Fruit fly (Drosophila melanogaster) whole organism, embryonic: Measurements from ENCODE around the gene CG5850.

Experiments used
- Asciz ChIP-seq: fragments of 200-800 bp; sonication (Bioruptor generic); optimal IDR thresholded peaks from 2 replicates; lab custom pipeline; 2017; ENCODE audit warnings: missing biosample characterization, mild to moderate bottlenecking, missing genetic modification characterization, missing genetic modification reagents
- B-H2 ChIP-seq: fragments of 200-800 bp; sonication (Bioruptor generic); optimal IDR thresholded peaks from 2 replicates; lab custom pipeline; 2018; ENCODE audit warnings: missing biosample characterization, mild to moderate bottlenecking, missing genetic modification characterization
- BtbVII ChIP-seq: fragments of 200-800 bp; sonication (Bioruptor generic); optimal IDR thresholded peaks from 3 replicates; lab custom pipeline; 2017; ENCODE audit warnings: missing biosample characterization, mild to moderate bottlenecking, missing genetic modification characterization
- CG11456 ChIP-seq: fragments of 200-800 bp; sonication (Bioruptor generic); IDR thresholded peaks from 3 replicates; pipeline ENCODE4 v1.3.6; 2022; ENCODE audit warnings: missing biosample characterization, missing genetic modification characterization
- CG12391 ChIP-seq: fragments of 200-800 bp; sonication (Bioruptor generic); optimal IDR thresholded peaks from 3 replicates; lab custom pipeline; 2018; ENCODE audit warnings: missing biosample characterization, mild to moderate bottlenecking, missing genetic modification characterization, moderate library complexity
- CG12744 ChIP-seq: fragments of 200-800 bp; sonication (Bioruptor generic); optimal IDR thresholded peaks from 2 replicates; lab custom pipeline; 2016; ENCODE audit warnings: missing biosample characterization, missing genetic modification characterization
- CG14441 ChIP-seq: fragments of 200-800 bp; sonication (Bioruptor generic); IDR thresholded peaks from 2 replicates; pipeline ENCODE4 v1.3.6; 2022; ENCODE audit warnings: missing biosample characterization, missing genetic modification characterization
- CG16813 ChIP-seq: fragments of 200-800 bp; sonication (Bioruptor generic); IDR thresholded peaks from 3 replicates; pipeline ENCODE4 v1.3.6; 2022; ENCODE audit warnings: missing biosample characterization, missing genetic modification characterization; ENCODE audit not compliant: partially characterized antibody
- CG16863 ChIP-seq: fragments of 200-800 bp; sonication (Bioruptor generic); optimal IDR thresholded peaks from 3 replicates; lab custom pipeline; 2016; ENCODE audit warnings: missing biosample characterization, missing genetic modification characterization
- CG17328 ChIP-seq: fragments of 200-800 bp; sonication (Bioruptor generic); IDR thresholded peaks from 2 replicates; pipeline ENCODE4 v1.3.6; 2022; ENCODE audit warnings: missing biosample characterization, missing genetic modification characterization
- CG18262 ChIP-seq: fragments of 200-800 bp; optimal IDR thresholded peaks from 3 replicates; lab custom pipeline; 2019; ENCODE audit warnings: missing biosample characterization, mild to moderate bottlenecking, missing genetic modification characterization, moderate library complexity
- CG18599 ChIP-seq: fragments of 200-800 bp; sonication (Bioruptor generic); optimal IDR thresholded peaks from 3 replicates; lab custom pipeline; 2017; ENCODE audit warnings: missing biosample characterization, missing genetic modification characterization, mild to moderate bottlenecking, moderate library complexity, missing genetic modification reagents
- CG2129 ChIP-seq: fragments of 200-800 bp; sonication (Bioruptor generic); IDR thresholded peaks from 2 replicates; pipeline ENCODE4 v1.3.6; 2022; ENCODE audit warnings: missing biosample characterization, missing genetic modification characterization; ENCODE audit not compliant: partially characterized antibody
- CG2678 ChIP-seq: fragments of 200-800 bp; sonication (Bioruptor generic); optimal IDR thresholded peaks from 3 replicates; lab custom pipeline; 2019; ENCODE audit warnings: missing biosample characterization, mild to moderate bottlenecking, missing genetic modification characterization, moderate library complexity
- CG30431 ChIP-seq: fragments of 200-800 bp; sonication (Bioruptor generic); optimal IDR thresholded peaks from 2 replicates; lab custom pipeline; 2017; ENCODE audit warnings: missing biosample characterization, missing genetic modification characterization
- CG34422 ChIP-seq: fragments of 200-800 bp; sonication (Bioruptor generic); IDR thresholded peaks from 3 replicates; pipeline ENCODE4 v1.3.6; 2022; ENCODE audit warnings: missing biosample characterization, missing genetic modification characterization
- CG4617 ChIP-seq: fragments of 200-800 bp; sonication (Bioruptor generic); optimal IDR thresholded peaks from 3 replicates; lab custom pipeline; 2016; ENCODE audit warnings: missing biosample characterization, missing genetic modification characterization, borderline replicate concordance
- CG7556 ChIP-seq: fragments of 200-800 bp; sonication (Bioruptor generic); optimal IDR thresholded peaks from 2 replicates; lab custom pipeline; 2017; ENCODE audit warnings: missing biosample characterization, mild to moderate bottlenecking, missing genetic modification characterization
- CG9932 ChIP-seq: fragments of 200-800 bp; sonication (Bioruptor generic); IDR thresholded peaks from 2 replicates; pipeline ENCODE4 v1.3.6; 2022; ENCODE audit warnings: missing biosample characterization, missing genetic modification characterization
- Eip74EF ChIP-seq, 2 experiments: fragments of 200-800 bp in 1 of 2; fragments of >200 bp in 1 of 2; sonication (Bioruptor generic) in 1 of 2; optimal IDR thresholded peaks; 2 replicates each; lab custom pipeline; 2017 to 2019; ENCODE audit warnings: missing biosample characterization in 2 of 2, missing genetic modification characterization in 2 of 2, mild to moderate bottlenecking in 1 of 2, moderate library complexity in 1 of 2
- Fer3 ChIP-seq: fragments of 200-800 bp; sonication (Bioruptor generic); optimal IDR thresholded peaks from 2 replicates; lab custom pipeline; 2018; ENCODE audit warnings: missing biosample characterization, mild to moderate bottlenecking, missing genetic modification characterization, moderate library complexity
- HLH54F ChIP-seq: fragments of 200-800 bp; sonication (Bioruptor generic); optimal IDR thresholded peaks from 3 replicates; lab custom pipeline; 2016; ENCODE audit warnings: missing biosample characterization, missing genetic modification characterization
- Hmr ChIP-seq: fragments of 200-800 bp; sonication (Bioruptor generic); optimal IDR thresholded peaks from 3 replicates; lab custom pipeline; 2017; ENCODE audit warnings: mild to moderate bottlenecking, missing biosample characterization, missing genetic modification reagents, missing genetic modification characterization
- Hsf ChIP-seq: fragments of 200-800 bp; sonication (Bioruptor generic); optimal IDR thresholded peaks from 3 replicates; lab custom pipeline; 2016; ENCODE audit warnings: missing biosample characterization, missing genetic modification characterization
- Myb ChIP-seq: fragments of 200-800 bp; sonication (Bioruptor generic); optimal IDR thresholded peaks from 2 replicates; lab custom pipeline; 2016; ENCODE audit warnings: missing biosample characterization, missing genetic modification characterization
- Nf-YB ChIP-seq: fragments of 200-800 bp; sonication (Bioruptor generic); optimal IDR thresholded peaks from 3 replicates; lab custom pipeline; 2019; ENCODE audit warnings: missing biosample characterization, mild to moderate bottlenecking, missing genetic modification characterization, moderate library complexity
- Taf1 ChIP-seq: fragments of 200-800 bp; sonication (Bioruptor generic); IDR thresholded peaks from 2 replicates; pipeline ENCODE4 v1.3.6; 2022; ENCODE audit warnings: missing biosample characterization, missing genetic modification characterization
- Usf ChIP-seq: fragments of 200-800 bp; sonication (Bioruptor generic); optimal IDR thresholded peaks from 2 replicates; lab custom pipeline; 2017; ENCODE audit warnings: missing genotype, missing biosample characterization, missing genetic modification characterization
- ab ChIP-seq: fragments of 200-800 bp; sonication (Bioruptor generic); optimal IDR thresholded peaks from 2 replicates; lab custom pipeline; 2016; ENCODE audit warnings: missing biosample characterization, missing genetic modification characterization
- al ChIP-seq: fragments of 200-800 bp; sonication (Bioruptor generic); IDR thresholded peaks from 2 replicates; pipeline ENCODE4 v1.3.6; 2022; ENCODE audit warnings: missing biosample characterization, missing genetic modification characterization
- ash1 ChIP-seq: fragments of 200-800 bp; sonication (Bioruptor generic); optimal IDR thresholded peaks from 2 replicates; lab custom pipeline; 2018; ENCODE audit warnings: missing biosample characterization, mild to moderate bottlenecking, missing genetic modification characterization
- bcd ChIP-seq: fragments of 200-800 bp; sonication (Bioruptor generic); optimal IDR thresholded peaks from 2 replicates; lab custom pipeline; 2017; ENCODE audit warnings: missing biosample characterization, mild to moderate bottlenecking, missing genetic modification characterization
- bowl ChIP-seq: fragments of 200-800 bp; sonication (Bioruptor generic); IDR thresholded peaks from 2 replicates; pipeline ENCODE4 v1.3.6; 2022; ENCODE audit warnings: missing biosample characterization, missing genetic modification characterization
- cas ChIP-seq: fragments of 200-800 bp; sonication (Bioruptor generic); IDR thresholded peaks from 2 replicates; pipeline ENCODE4 v1.3.6; 2022; ENCODE audit warnings: missing biosample characterization, missing genetic modification characterization
- dan ChIP-seq: fragments of 200-800 bp; sonication (Bioruptor generic); IDR thresholded peaks from 2 replicates; pipeline ENCODE4 v1.3.6; 2022; ENCODE audit warnings: missing biosample characterization, missing genetic modification characterization
- dati ChIP-seq: fragments of 200-800 bp; sonication (Bioruptor generic); IDR thresholded peaks from 2 replicates; pipeline ENCODE4 v1.3.6; 2022; ENCODE audit warnings: missing biosample characterization, missing genetic modification characterization
- dysf ChIP-seq: fragments of 200-800 bp; sonication (Bioruptor generic); IDR thresholded peaks from 3 replicates; pipeline ENCODE4 v1.3.6; 2022; ENCODE audit warnings: missing biosample characterization, missing genetic modification characterization
- ems ChIP-seq: fragments of 200-800 bp; sonication (Bioruptor generic); optimal IDR thresholded peaks from 3 replicates; lab custom pipeline; 2016; ENCODE audit warnings: missing biosample characterization, missing genetic modification characterization
- en ChIP-seq: fragments of 200-800 bp; sonication (Bioruptor generic); optimal IDR thresholded peaks from 2 replicates; lab custom pipeline; 2016; ENCODE audit warnings: missing biosample characterization, missing genetic modification characterization
- esg ChIP-seq: fragments of 200-800 bp; sonication (Bioruptor generic); conservative IDR thresholded peaks from 2 replicates; pipeline ENCODE4 v1.3.6; 2022; ENCODE audit warnings: missing biosample characterization, missing genetic modification characterization
- fd64A ChIP-seq: fragments of 200-800 bp; sonication (Bioruptor generic); optimal IDR thresholded peaks from 3 replicates; lab custom pipeline; 2018; ENCODE audit warnings: missing biosample characterization, mild to moderate bottlenecking, missing genetic modification characterization
- mam ChIP-seq: fragments of 200-800 bp; sonication (Bioruptor generic); optimal IDR thresholded peaks from 3 replicates; lab custom pipeline; 2016; ENCODE audit warnings: missing biosample characterization, missing genetic modification characterization
- nau ChIP-seq: fragments of 200-800 bp; sonication (Bioruptor generic); optimal IDR thresholded peaks from 3 replicates; lab custom pipeline; 2017; ENCODE audit warnings: missing biosample characterization, mild to moderate bottlenecking, missing genetic modification characterization, missing genetic modification reagents
- nmo ChIP-seq: fragments of 200-800 bp; sonication (Bioruptor generic); optimal IDR thresholded peaks from 2 replicates; lab custom pipeline; 2018; ENCODE audit warnings: missing biosample characterization, mild to moderate bottlenecking, missing genetic modification characterization, moderate library complexity
- shn ChIP-seq: fragments of 200-800 bp; sonication (Bioruptor generic); optimal IDR thresholded peaks from 3 replicates; lab custom pipeline; 2016; ENCODE audit warnings: missing biosample characterization, missing genetic modification characterization
- twi ChIP-seq: fragments of 200-800 bp; optimal IDR thresholded peaks from 2 replicates; lab custom pipeline; 2019; ENCODE audit warnings: missing biosample characterization, mild to moderate bottlenecking, missing genetic modification characterization, moderate library complexity
- unc-4 ChIP-seq: fragments of 200-800 bp; sonication (Bioruptor generic); IDR thresholded peaks from 2 replicates; pipeline ENCODE4 v1.3.6; 2022; ENCODE audit warnings: missing biosample characterization, missing genetic modification characterization; ENCODE audit not compliant: partially characterized antibody
- zen2 ChIP-seq: fragments of 200-800 bp; sonication (Bioruptor generic); IDR thresholded peaks from 3 replicates; pipeline ENCODE4 v1.3.6; 2022; ENCODE audit warnings: missing biosample characterization, missing genetic modification characterization; ENCODE audit not compliant: partially characterized antibody

Gene CG5850

DNA sequence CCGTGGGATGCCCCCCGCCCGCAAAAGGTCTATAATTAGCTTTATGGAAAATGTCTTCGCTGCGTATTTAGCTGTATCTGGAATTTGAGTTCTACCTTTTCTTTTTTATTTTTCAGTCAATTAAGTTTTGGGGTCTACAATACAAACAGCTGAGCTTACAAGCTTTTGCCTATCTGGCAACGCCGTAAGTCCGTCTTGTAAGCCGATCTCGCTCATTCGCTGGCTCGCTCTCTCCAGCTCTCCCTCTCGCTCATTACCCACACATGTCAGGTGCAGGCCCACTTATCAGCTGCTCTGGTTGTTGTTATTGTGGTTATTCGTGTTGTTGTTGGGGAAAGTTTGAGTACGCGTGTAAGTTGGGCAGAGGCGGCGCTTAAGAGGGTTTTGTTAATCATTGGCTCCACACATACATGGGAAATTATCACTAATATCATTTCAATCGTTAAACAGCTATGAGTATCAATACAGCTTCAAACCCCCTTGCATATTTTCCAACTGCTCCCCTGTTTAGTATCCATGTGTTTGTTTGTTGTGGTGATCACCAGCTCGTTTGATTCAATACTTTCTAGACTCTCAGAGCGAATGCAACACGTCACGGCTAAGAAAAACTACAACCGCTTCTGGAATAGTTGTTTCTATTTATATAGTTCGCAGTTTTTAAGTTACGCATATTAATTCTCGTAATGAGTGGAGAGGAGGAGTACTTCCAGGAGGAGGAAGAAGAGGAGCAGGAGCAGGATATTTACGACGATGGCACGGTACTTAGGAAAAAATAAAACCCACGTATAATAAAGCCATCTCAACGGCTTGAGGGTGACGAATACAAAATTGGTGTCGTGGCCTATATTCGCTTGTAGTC lies 46.3 kb upstream of the CG5850 start (continued):
- no peak; the same call in none of the 2 replicates for TF ChIP-seq dan (GFP tag; lab: Robert Waterston, UW)
- peak; percentile 94 for TF ChIP-seq CG7556
- TF ChIP-seq CG30431 (GFP tag; lab: Kevin White, UChicago) = peak; percentile 96
- peak; percentile 99 for TF ChIP-seq CG9932
- TF ChIP-seq en (GFP tag; lab: Kevin White, UChicago) = peak; percentile 94
- peak; percentile 99 for TF ChIP-seq mam (GFP tag; lab: Kevin White, UChicago)
- peak; percentile 94 for TF ChIP-seq ash1 (GFP tag; lab: Kevin White, UChicago)
- peak; percentile 92 for TF ChIP-seq CG4617
- TF ChIP-seq dysf (GFP tag; lab: Robert Waterston, UW) = peak; percentile 98
- peak; percentile 95 for TF ChIP-seq BtbVII (GFP tag; lab: Kevin White, UChicago)
- peak; percentile 96 for TF ChIP-seq CG12391 (tag; lab: Kevin White, UChicago)
- peak; percentile 94 for TF ChIP-seq CG18262 (tag; lab: Kevin White, UChicago)
- TF ChIP-seq esg = peak; percentile 92
- TF ChIP-seq CG17328 (GFP tag; lab: Robert Waterston, UW) = peak; percentile 96
- peak; percentile 91 for TF ChIP-seq Asciz (GFP tag; lab: Kevin White, UChicago)
- no peak for TF ChIP-seq CG16813 (GFP tag; lab: Robert Waterston, UW)
- TF ChIP-seq Hmr (GFP tag; lab: Kevin White, UChicago) = peak; percentile 97
- TF ChIP-seq CG11456 (GFP tag; lab: Robert Waterston, UW) = peak; percentile 99
- TF ChIP-seq fd64A = peak; percentile 94
- no peak for TF ChIP-seq CG2129
- 0 out of 2 replicates have a peak, but pooled peaks have one; percentile 14 for TF ChIP-seq unc-4 (GFP tag; lab: Robert Waterston, UW)
- TF ChIP-seq CG18599 (GFP tag; lab: Kevin White, UChicago) = peak; percentile 98
- TF ChIP-seq al = peak; percentile 98
- peak; percentile 96 for TF ChIP-seq bcd (GFP tag; lab: Kevin White, UChicago)
- peak; percentile 92 for TF ChIP-seq nau (GFP tag; lab: Kevin White, UChicago)
- TF ChIP-seq cas (GFP tag; lab: Robert Waterston, UW) = peak; percentile 97
- peak; percentile 89 for TF ChIP-seq dati (GFP tag; lab: Robert Waterston, UW)
- peak; percentile 90 for TF ChIP-seq Myb
- peak; percentile 99 for TF ChIP-seq CG34422
- peak; percentile 97 for TF ChIP-seq Fer3
- TF ChIP-seq ems = peak; percentile 96
- peak; percentile 96 for TF ChIP-seq ab (GFP tag; lab: Kevin White, UChicago)
- peak; percentile 95 for TF ChIP-seq Usf
- peak; percentile 92 for TF ChIP-seq bowl
- peak; percentile 97 for TF ChIP-seq Taf1 (GFP tag; lab: Robert Waterston, UW)
- TF ChIP-seq CG16863 (GFP tag; lab: Kevin White, UChicago) = peak; percentile 97
- peak; percentile 97 for TF ChIP-seq CG2678 (tag; lab: Kevin White, UChicago)
- TF ChIP-seq CG12744 (GFP tag; lab: Kevin White, UChicago) = peak; percentile 96
- no peak for TF ChIP-seq Eip74EF (GFP tag; optimal IDR thresholded peaks at IDR 0.05; lab: Kevin White, UChicago)
- TF ChIP-seq Nf-YB (GFP tag; lab: Kevin White, UChicago) = peak; percentile 80
- peak; percentile 98 for TF ChIP-seq Hsf
- 0 out of 3 replicates have a peak, but pooled peaks have one; percentile 49 for TF ChIP-seq zen2 (GFP tag; lab: Robert Waterston, UW)
- TF ChIP-seq B-H2 (GFP tag; lab: Kevin White, UChicago) = peak; percentile 95
- TF ChIP-seq twi = peak; percentile 92
- peak; percentile 98 for TF ChIP-seq HLH54F (GFP tag; lab: Kevin White, UChicago)
- peak; percentile 95 for TF ChIP-seq nmo (GFP tag; lab: Kevin White, UChicago)
- TF ChIP-seq shn (GFP tag; lab: Kevin White, UChicago) = peak; percentile 98
- peak; percentile 98 for TF ChIP-seq CG14441 (GFP tag; lab: Robert Waterston, UW)
